Worm (Caenorhabditis elegans): ENCODE measurements around the gene srr-1.

The srr-1 gene

DNA sequence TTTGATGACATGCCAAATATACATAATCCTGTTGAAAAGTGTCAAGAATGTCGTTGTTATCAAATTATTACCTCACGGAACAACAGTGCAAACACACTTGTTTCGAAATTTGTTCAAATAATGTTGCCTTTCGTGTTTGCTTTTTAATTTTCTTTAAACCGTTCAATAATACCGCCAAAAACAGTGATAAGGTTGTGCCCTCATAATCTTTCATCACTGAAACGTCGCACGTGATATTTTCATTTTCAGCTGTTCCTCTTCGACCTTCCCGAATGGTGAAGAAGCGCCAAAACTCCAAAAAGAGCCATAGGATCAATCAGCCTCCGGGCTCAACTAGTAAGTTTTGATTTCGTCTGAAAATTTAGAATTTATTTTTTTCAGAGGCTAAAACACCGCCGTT, 51.5 kb downstream of the srr-1 start, which contains the start of gene inft-2:
TSS of gene inft-2 (plus strand) at position 248 of the 400 bp plus-strand sequence.
- TF ChIP-seq elt-2 (tag; optimal IDR thresholded peaks at IDR 0.05): peak; percentile 25
- TF ChIP-seq efl-1 (optimal IDR thresholded peaks at IDR 0.05): no peak
- peak in 1 of 2 experiments; percentile 52 for TF ChIP-seq efl-1 (GFP tag; optimal IDR thresholded peaks at IDR 0.05 in 1 of 2)
- no peak for TF ChIP-seq lin-39 (tag; optimal IDR thresholded peaks at IDR 0.05)

DNA sequence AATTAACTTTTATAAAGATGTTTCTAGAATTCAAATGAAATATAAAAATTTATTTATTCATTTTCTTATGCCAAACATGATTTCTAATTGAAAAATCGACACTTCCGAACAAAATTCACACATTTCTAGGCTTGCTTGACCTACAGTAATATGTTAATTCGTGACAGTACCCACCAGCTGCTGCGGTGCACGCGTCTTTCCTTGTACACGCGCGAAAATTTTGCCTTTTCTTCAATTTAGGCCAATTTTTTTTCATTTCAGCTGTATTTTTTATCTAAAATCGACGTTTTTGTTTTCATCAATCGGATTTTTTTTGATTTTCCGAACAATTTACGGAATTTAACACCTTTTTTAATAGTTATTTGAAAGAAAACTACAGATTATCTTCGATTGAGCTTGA, 53.5 kb downstream of the srr-1 start:
- no peak for TF ChIP-seq nhr-84 (tag; optimal IDR thresholded peaks at IDR 0.05)
